Worm (Caenorhabditis elegans) whole organism, L1 larva: ENCODE measurements around the gene W10G11.19.

Source experiments
- ceh-82 ChIP-seq, 3 experiments: fragments of 150-350 bp in 1 of 3; sonication (generic microtip) in 2 of 3; optimal IDR thresholded peaks; 2 replicates each; lab custom pipeline; 2014 to 2017; ENCODE audit warnings: missing biosample characterization in 3 of 3, missing genetic modification characterization in 3 of 3
- efl-1 ChIP-seq, 4 experiments: fragments of 150-350 bp; optimal IDR thresholded peaks in 3 of 4; peaks in 1 of 4; 1 replicate in 1 of 4; 2 replicates in 3 of 4; lab custom pipeline; 2014; ENCODE audit warnings: missing biosample characterization in 2 of 4, missing genetic modification characterization in 2 of 4, missing genetic modification reagents in 2 of 4
- elt-2 ChIP-seq: sonication (generic microtip); optimal IDR thresholded peaks from 2 replicates; lab custom pipeline; 2016; ENCODE audit warnings: missing genetic modification characterization, mild to moderate bottlenecking, inconsistent platforms, missing compliant biosample characterization, missing genetic modification reagents
- elt-3 ChIP-seq, 6 experiments: fragments of 150-350 bp in 1 of 6; sonication (generic microtip); optimal IDR thresholded peaks; 2 replicates each; lab custom pipeline; 2017 to 2018; ENCODE audit warnings: missing biosample characterization in 6 of 6, missing genetic modification characterization in 6 of 6, inconsistent platforms in 1 of 6
- lin-15B ChIP-seq: fragments of 150-350 bp; sonication (generic microtip); optimal IDR thresholded peaks from 3 replicates; lab custom pipeline; 2014; ENCODE audit warnings: missing biosample characterization, missing genetic modification characterization
- mep-1 ChIP-seq: fragments of 150-350 bp; optimal IDR thresholded peaks from 2 replicates; lab custom pipeline; 2014; ENCODE audit warnings: missing biosample characterization, missing genetic modification characterization
- nhr-11 ChIP-seq: fragments of 150-350 bp; optimal IDR thresholded peaks from 2 replicates; lab custom pipeline; 2014; ENCODE audit warnings: missing biosample characterization, missing genetic modification characterization
- nhr-28 ChIP-seq: fragments of 150-350 bp; optimal IDR thresholded peaks from 2 replicates; lab custom pipeline; 2014; ENCODE audit warnings: missing biosample characterization, missing genetic modification characterization
- nhr-77 ChIP-seq: fragments of 150-350 bp; optimal IDR thresholded peaks from 2 replicates; lab custom pipeline; 2014; ENCODE audit warnings: missing biosample characterization, missing genetic modification characterization
- pqm-1 ChIP-seq: sonication (generic microtip); optimal IDR thresholded peaks from 3 replicates; lab custom pipeline; 2017; ENCODE audit warnings: missing biosample characterization, missing genetic modification characterization
- unc-62 ChIP-seq: fragments of 150-350 bp; optimal IDR thresholded peaks from 2 replicates; lab custom pipeline; 2014; ENCODE audit warnings: missing biosample characterization, missing genetic modification reagents, missing genetic modification characterization

DNA sequence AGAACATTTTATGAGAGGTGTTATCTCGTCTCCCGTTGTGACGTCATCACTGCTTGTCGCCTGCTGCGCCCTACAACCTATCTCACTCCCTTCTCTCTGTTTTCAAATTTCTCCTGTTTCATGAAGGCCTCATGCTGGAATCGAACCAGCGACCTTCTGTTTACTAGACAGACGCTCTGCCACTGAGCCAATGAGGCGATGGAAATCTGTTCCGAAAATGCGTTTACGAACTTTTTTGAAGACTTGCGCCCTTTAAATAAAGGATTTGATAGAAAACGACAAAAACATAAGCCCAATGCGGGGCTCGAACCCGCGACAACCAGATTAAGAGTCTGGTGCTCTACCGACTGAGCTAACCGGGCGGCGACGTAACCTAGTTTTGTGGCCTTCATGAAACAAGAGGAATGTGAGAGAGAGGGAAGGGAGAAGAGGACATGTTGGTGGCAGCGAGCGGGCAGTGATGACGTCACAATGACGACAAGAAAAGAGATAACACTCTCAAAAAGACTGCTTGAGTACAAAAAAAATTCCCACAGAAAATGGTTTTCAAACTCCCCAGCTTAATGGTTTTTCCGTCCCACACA lies 31.4 kb upstream of the W10G11.19 start, which contains the start of gene clec-126:
- TF ChIP-seq ceh-82 (tag; optimal IDR thresholded peaks at IDR 0.05; lab: Kevin White, UChicago) (peak in 2 of 3 experiments; percentile 13 to 37), nhr-28 (tag; lab: Kevin White, UChicago) (no peak), mep-1 (tag; lab: Kevin White, UChicago) (peak; percentile 71), elt-2 (tag; lab: Kevin White, UChicago) (peak; percentile 65), unc-62 (GFP tag; lab: Kevin White, UChicago) (no peak), nhr-77 (tag; lab: Kevin White, UChicago) (peak; percentile 69), nhr-11 (tag; lab: Kevin White, UChicago) (no peak), pqm-1 (tag; lab: Kevin White, UChicago) (no peak), lin-15B (peak; percentile 24), efl-1 (optimal IDR thresholded peaks at IDR 0.05; lab: Kevin White, UChicago) (peak; percentile 38 to 59), efl-1 (GFP tag; optimal IDR thresholded peaks at IDR 0.05 in 1 of 2; lab: Kevin White, UChicago) (peak; percentile 40 to 93), elt-3 (tag; optimal IDR thresholded peaks at IDR 0.05; lab: Kevin White, UChicago) (peak in 2 of 6 experiments; percentile 2 to 40)
